Worm (Caenorhabditis elegans) whole organism, L4/young adult: Measurements from ENCODE around the gene K02F3.2.

Experiments used
- W03F9.2 ChIP-seq: fragments of 150-350 bp; optimal IDR thresholded peaks from 2 replicates; lab custom pipeline; 2014; ENCODE audit warnings: missing biosample characterization, missing genetic modification characterization
- dao-5 ChIP-seq: sonication (generic microtip); optimal IDR thresholded peaks from 2 replicates; lab custom pipeline; 2016; ENCODE audit warnings: missing genotype, missing genetic modification characterization, moderate library complexity, missing compliant biosample characterization

- TF ChIP-seq dao-5 = no peak
- TF ChIP-seq W03F9.2 (tag; lab: Kevin White, UChicago) = no peak
Measured at ce11 chrIII:896904-897303, 51.3 kb downstream of the K02F3.2 start.
